Fruit fly (Drosophila melanogaster): ENCODE results near the gene wrd.

dm6 chr3R:18223434-18223833 is 55.9 kb downstream of the wrd start, which contains the start of the genes mTerf5 and Non3:
- no peak for TF ChIP-seq Dll (optimal IDR thresholded peaks at IDR 0.05)
- TF ChIP-seq CG8478 (optimal IDR thresholded peaks at IDR 0.05): no peak
- no peak for TF ChIP-seq EcR (GFP tag; optimal IDR thresholded peaks at IDR 0.05)
- no peak for TF ChIP-seq psq (optimal IDR thresholded peaks at IDR 0.05)
- no peak for TF ChIP-seq pan (optimal IDR thresholded peaks at IDR 0.05)
